Fruit fly (Drosophila melanogaster) whole organism, prepupa: ENCODE measurements around the gene Dhc93AB.

ENCODE experiments used
- CG10669 ChIP-seq: fragments of 200-800 bp; sonication (Bioruptor generic); optimal IDR thresholded peaks from 3 replicates; lab custom pipeline; 2018; ENCODE audit warnings: missing biosample characterization, mild to moderate bottlenecking, missing genetic modification characterization, moderate library complexity
- CG16779 ChIP-seq: fragments of 200-800 bp; sonication (Bioruptor generic); optimal IDR thresholded peaks from 3 replicates; lab custom pipeline; 2017; ENCODE audit warnings: missing biosample characterization, mild to moderate bottlenecking, missing genetic modification characterization
- CG3032 ChIP-seq: fragments of 200-800 bp; optimal IDR thresholded peaks from 2 replicates; lab custom pipeline; 2019; ENCODE audit warnings: missing biosample characterization, mild to moderate bottlenecking, missing genetic modification characterization, moderate library complexity
- CG3919 ChIP-seq: fragments of 200-800 bp; sonication (Bioruptor generic); optimal IDR thresholded peaks from 3 replicates; lab custom pipeline; 2016; ENCODE audit warnings: missing biosample characterization, missing genetic modification characterization
- CG6854 ChIP-seq: fragments of 200-800 bp; sonication (Bioruptor generic); optimal IDR thresholded peaks from 2 replicates; lab custom pipeline; 2017; ENCODE audit warnings: missing biosample characterization, mild to moderate bottlenecking, missing genetic modification characterization
- CG8119 ChIP-seq: fragments of 200-800 bp; sonication (Bioruptor generic); IDR thresholded peaks from 3 replicates; pipeline ENCODE4 v1.3.6; 2022; ENCODE audit warnings: missing biosample characterization, missing genetic modification characterization
- Eip78C ChIP-seq: fragments of 200-800 bp; sonication (Bioruptor generic); peaks from one replicate; lab custom pipeline; 2016; ENCODE audit warnings: missing biosample characterization, missing genetic modification characterization
- Hr39 ChIP-seq: fragments of 200-800 bp; sonication (Bioruptor generic); optimal IDR thresholded peaks from 2 replicates; lab custom pipeline; 2016; ENCODE audit warnings: missing biosample characterization, missing genetic modification characterization
- Lpt ChIP-seq: fragments of 200-800 bp; sonication (Bioruptor generic); optimal IDR thresholded peaks from 3 replicates; lab custom pipeline; 2016; ENCODE audit warnings: missing biosample characterization, missing genetic modification characterization
- achi ChIP-seq: fragments of 200-800 bp; sonication (Bioruptor generic); optimal IDR thresholded peaks from 3 replicates; lab custom pipeline; 2016; ENCODE audit warnings: missing biosample characterization, missing genetic modification characterization
- fd59A ChIP-seq: fragments of 200-800 bp; sonication (Bioruptor generic); optimal IDR thresholded peaks from 2 replicates; lab custom pipeline; 2017; ENCODE audit warnings: missing biosample characterization, mild to moderate bottlenecking, missing genetic modification characterization, missing genetic modification reagents
- lz ChIP-seq: fragments of 200-800 bp; sonication (Bioruptor generic); optimal IDR thresholded peaks from 3 replicates; lab custom pipeline; 2016; ENCODE audit warnings: missing biosample characterization, missing genetic modification characterization
- ss ChIP-seq, 2 experiments: fragments of 200-800 bp; sonication (Bioruptor generic); optimal IDR thresholded peaks; 2 replicates in 1 of 2; 3 replicates in 1 of 2; lab custom pipeline; 2017 to 2018; ENCODE audit warnings: mild to moderate bottlenecking in 2 of 2, missing biosample characterization in 2 of 2, missing genetic modification characterization in 2 of 2, moderate library complexity in 1 of 2
- topi ChIP-seq: fragments of 200-800 bp; sonication (Bioruptor generic); optimal IDR thresholded peaks from 3 replicates; lab custom pipeline; 2016; ENCODE audit warnings: missing biosample characterization, missing genetic modification characterization

dm6 chr3R:20984902-20985301 is 57.4 kb downstream of the Dhc93AB start:
- TF ChIP-seq CG3032 (tag; lab: Kevin White, UChicago) (no peak), Hr39 (no peak), lz (GFP tag; lab: Kevin White, UChicago) (no peak), Eip78C (GFP tag; lab: Kevin White, UChicago) (no peak), CG10669 (GFP tag; lab: Kevin White, UChicago) (no peak), CG6854 (no peak), CG3919 (GFP tag; lab: Kevin White, UChicago) (no peak), CG8119 (GFP tag; lab: Robert Waterston, UW) (no peak), CG16779 (tag; lab: Kevin White, UChicago) (no peak), Lpt (GFP tag; lab: Kevin White, UChicago) (no peak), topi (GFP tag; lab: Kevin White, UChicago) (no peak), achi (GFP tag; lab: Kevin White, UChicago) (no peak), fd59A (GFP tag; lab: Kevin White, UChicago) (no peak), ss (GFP tag; optimal IDR thresholded peaks at IDR 0.05; lab: Kevin White, UChicago) (no peak)
